Fruit fly (Drosophila melanogaster): Measurements from ENCODE around the gene atk.

DNA sequence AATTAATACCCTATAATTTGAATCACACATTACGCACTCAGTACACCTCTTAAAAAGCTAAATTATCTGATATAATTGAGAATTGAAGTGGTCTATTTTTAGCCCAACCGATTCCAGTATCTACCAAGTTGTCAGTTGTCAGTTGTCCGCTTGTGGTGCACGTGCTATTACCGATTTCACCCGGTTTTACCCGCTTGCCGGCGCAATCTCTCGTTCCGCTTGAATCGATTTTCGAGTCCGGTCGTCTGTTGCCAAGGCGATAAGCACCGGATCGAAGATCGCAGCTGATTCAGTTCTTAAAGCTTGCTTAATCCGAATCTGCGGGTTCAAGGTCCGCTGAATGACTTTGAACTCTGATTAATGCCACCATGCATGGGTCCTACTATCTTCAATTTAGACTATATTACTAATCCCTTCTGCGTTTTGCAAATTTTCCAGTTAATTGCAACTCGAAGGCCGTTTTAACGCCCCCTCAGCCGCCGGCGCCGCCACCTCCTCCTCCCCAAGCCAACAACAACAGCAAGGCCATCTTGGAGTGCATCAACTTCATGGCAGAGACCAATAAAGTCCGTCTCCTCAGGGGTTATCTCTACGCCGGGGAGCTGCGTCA lies 46.9 kb upstream of the atk start:
- TF ChIP-seq Sox14 (GFP tag; optimal IDR thresholded peaks at IDR 0.05) (no peak), achi (GFP tag; optimal IDR thresholded peaks at IDR 0.05) (no peak), CG6808 (GFP tag; optimal IDR thresholded peaks at IDR 0.05) (no peak), Hr39 (GFP tag; optimal IDR thresholded peaks at IDR 0.05) (no peak), salr (GFP tag; optimal IDR thresholded peaks at IDR 0.05) (no peak), CG3032 (tag; optimal IDR thresholded peaks at IDR 0.05) (no peak), Lpt (GFP tag; optimal IDR thresholded peaks at IDR 0.05) (no peak), Smox (GFP tag; optimal IDR thresholded peaks at IDR 0.05) (no peak), Ets96B (tag; optimal IDR thresholded peaks at IDR 0.05) (no peak)
